Fruit fly (Drosophila melanogaster): ENCODE measurements around the gene CG7530.

- no peak for TF ChIP-seq lola (GFP tag; optimal IDR thresholded peaks at IDR 0.05)
- no peak for TF ChIP-seq pan (optimal IDR thresholded peaks at IDR 0.05)
- TF ChIP-seq Myc (optimal IDR thresholded peaks at IDR 0.05): no peak
- no peak for TF ChIP-seq fru (GFP tag; optimal IDR thresholded peaks at IDR 0.05)
- no peak for TF ChIP-seq GATAd (GFP tag; optimal IDR thresholded peaks at IDR 0.05)
- TF ChIP-seq woc (GFP tag; optimal IDR thresholded peaks at IDR 0.05): no peak
- no peak for TF ChIP-seq Mio (GFP tag; optimal IDR thresholded peaks at IDR 0.05)
- no peak for TF ChIP-seq Abd-B (GFP tag; optimal IDR thresholded peaks at IDR 0.05)
- no peak for TF ChIP-seq usp (GFP tag; optimal IDR thresholded peaks at IDR 0.05)
- TF ChIP-seq psq (GFP tag; optimal IDR thresholded peaks at IDR 0.05): no peak
- no peak for TF ChIP-seq rgr (GFP tag; optimal IDR thresholded peaks at IDR 0.05)
- TF ChIP-seq HLH106 (tag; optimal IDR thresholded peaks at IDR 0.05): no peak
Observed at dm6 chr3R:14710673-14711072, 20.6 kb downstream of the CG7530 start.
